Worm (Caenorhabditis elegans): ENCODE data around the gene srsx-24.
"Not testable (repeated sequence)": the region's sequence is repeated elsewhere in the genome, so short reads cannot be mapped to it uniquely, and the experiment has no call there.

- TF ChIP-seq hlh-30 (tag; optimal IDR thresholded peaks at IDR 0.05; ENCODE audit: insufficient read depth); hlh-6 (tag; optimal IDR thresholded peaks at IDR 0.05); lin-11 (tag; optimal IDR thresholded peaks at IDR 0.05); tbx-2 (tag; optimal IDR thresholded peaks at IDR 0.05); unc-55 (GFP tag; optimal IDR thresholded peaks at IDR 0.05); dve-1 (tag; optimal IDR thresholded peaks at IDR 0.05); ama-1 (optimal IDR thresholded peaks at IDR 0.05); Y22D7AL.16 (tag; optimal IDR thresholded peaks at IDR 0.05); unc-42 (tag; optimal IDR thresholded peaks at IDR 0.05); fkh-10 (GFP tag; optimal IDR thresholded peaks at IDR 0.05); C08G9.2 (tag; optimal IDR thresholded peaks at IDR 0.05): not testable (repeated sequence)
These were observed 42.1 kb downstream of the srsx-24 start, which contains the start of gene F10G2.7 for ce11 chrV:7337218-7337617.
